Fruit fly (Drosophila melanogaster) whole organism, pupa: ENCODE data around the gene Pxd.

Source experiments
- CG10348 ChIP-seq: fragments of 200-800 bp; sonication (Bioruptor generic); IDR thresholded peaks from 2 replicates; pipeline ENCODE4 v1.3.6; 2022; ENCODE audit warnings: missing biosample characterization, missing genetic modification characterization
- CG12605 ChIP-seq: fragments of 200-800 bp; sonication (Bioruptor generic); IDR thresholded peaks from 2 replicates; pipeline ENCODE4 v1.3.6; 2022; ENCODE audit warnings: missing biosample characterization, missing genetic modification characterization
- CG13204 ChIP-seq: fragments of 200-800 bp; sonication (Bioruptor generic); optimal IDR thresholded peaks from 2 replicates; lab custom pipeline; 2018; ENCODE audit warnings: missing biosample characterization, mild to moderate bottlenecking, missing genetic modification characterization, moderate library complexity
- CG14655 ChIP-seq: fragments of 200-800 bp; sonication (Bioruptor generic); optimal IDR thresholded peaks from 3 replicates; lab custom pipeline; 2017; ENCODE audit warnings: mild to moderate bottlenecking, missing biosample characterization, missing genetic modification reagents, missing genetic modification characterization
- CG15710 ChIP-seq: fragments of 200-800 bp; sonication (Bioruptor generic); optimal IDR thresholded peaks from 2 replicates; lab custom pipeline; 2018; ENCODE audit warnings: missing biosample characterization, mild to moderate bottlenecking, missing genetic modification characterization, moderate library complexity
- CG17806 ChIP-seq: fragments of 200-800 bp; sonication (Bioruptor generic); optimal IDR thresholded peaks from 2 replicates; lab custom pipeline; 2018; ENCODE audit warnings: missing biosample characterization, mild to moderate bottlenecking, missing genetic modification characterization, moderate library complexity
- CG32121 ChIP-seq: fragments of 200-800 bp; sonication (Bioruptor generic); IDR thresholded peaks from 2 replicates; pipeline ENCODE4 v1.3.6; 2022; ENCODE audit warnings: missing biosample characterization, missing genetic modification characterization
- CG34367 ChIP-seq: fragments of 200-800 bp; sonication (Bioruptor generic); optimal IDR thresholded peaks from 2 replicates; lab custom pipeline; 2018; ENCODE audit warnings: missing biosample characterization, mild to moderate bottlenecking, missing genetic modification characterization
- CG4496 ChIP-seq: fragments of 200-800 bp; sonication (Bioruptor generic); IDR thresholded peaks from 3 replicates; pipeline ENCODE4 v1.3.6; 2022; ENCODE audit warnings: missing biosample characterization, missing genetic modification characterization
- CG8159 ChIP-seq: fragments of 200-800 bp; sonication (Bioruptor generic); optimal IDR thresholded peaks from 3 replicates; lab custom pipeline; 2018; ENCODE audit warnings: missing biosample characterization, mild to moderate bottlenecking, missing genetic modification characterization, moderate library complexity
- CG8301 ChIP-seq: fragments of 200-800 bp; sonication (Bioruptor generic); optimal IDR thresholded peaks from 2 replicates; lab custom pipeline; 2018; ENCODE audit warnings: missing biosample characterization, mild to moderate bottlenecking, missing genetic modification characterization
- CG9948 ChIP-seq: fragments of 200-800 bp; sonication (Bioruptor generic); optimal IDR thresholded peaks from 2 replicates; lab custom pipeline; 2018; ENCODE audit warnings: missing biosample characterization, mild to moderate bottlenecking, missing genetic modification characterization, moderate library complexity
- D1 ChIP-seq: fragments of 200-800 bp; sonication (Bioruptor generic); optimal IDR thresholded peaks from 2 replicates; lab custom pipeline; 2018; ENCODE audit warnings: missing biosample characterization, mild to moderate bottlenecking, missing genetic modification characterization, moderate library complexity
- EcR ChIP-seq: fragments of 200-800 bp; sonication (Bioruptor generic); optimal IDR thresholded peaks from 3 replicates; lab custom pipeline; 2019; ENCODE audit warnings: missing biosample characterization, missing genetic modification characterization, mild to moderate bottlenecking, moderate library complexity, missing genetic modification reagents
- Ets98B ChIP-seq: fragments of 200-800 bp; sonication (Bioruptor generic); IDR thresholded peaks from 2 replicates; pipeline ENCODE4 v1.3.6; 2022; ENCODE audit warnings: missing biosample characterization, missing genetic modification characterization
- Pif1A ChIP-seq: fragments of 200-800 bp; sonication (Bioruptor generic); optimal IDR thresholded peaks from 3 replicates; lab custom pipeline; 2016; ENCODE audit warnings: missing biosample characterization, missing genetic modification characterization
- Pif1B ChIP-seq: fragments of 200-800 bp; sonication (Bioruptor generic); optimal IDR thresholded peaks from 3 replicates; lab custom pipeline; 2016; ENCODE audit warnings: missing biosample characterization, missing genetic modification characterization
- Snoo ChIP-seq: fragments of 200-800 bp; sonication (Bioruptor generic); optimal IDR thresholded peaks from 3 replicates; lab custom pipeline; 2017; ENCODE audit warnings: missing biosample characterization, mild to moderate bottlenecking, missing genetic modification characterization, inconsistent platforms
- fd96Ca ChIP-seq: fragments of 200-800 bp; sonication (Bioruptor generic); IDR thresholded peaks from 3 replicates; pipeline ENCODE4 v1.3.6; 2022; ENCODE audit warnings: missing biosample characterization, missing genetic modification characterization
- gl ChIP-seq: fragments of 200-800 bp; sonication (Bioruptor generic); optimal IDR thresholded peaks from 2 replicates; lab custom pipeline; 2018; ENCODE audit warnings: missing biosample characterization, mild to moderate bottlenecking, missing genetic modification characterization
- rn ChIP-seq: fragments of 200-800 bp; sonication (Bioruptor generic); IDR thresholded peaks from 2 replicates; pipeline ENCODE4 v1.3.6; 2022; ENCODE audit warnings: missing biosample characterization, missing genetic modification characterization

Gene Pxd

DNA sequence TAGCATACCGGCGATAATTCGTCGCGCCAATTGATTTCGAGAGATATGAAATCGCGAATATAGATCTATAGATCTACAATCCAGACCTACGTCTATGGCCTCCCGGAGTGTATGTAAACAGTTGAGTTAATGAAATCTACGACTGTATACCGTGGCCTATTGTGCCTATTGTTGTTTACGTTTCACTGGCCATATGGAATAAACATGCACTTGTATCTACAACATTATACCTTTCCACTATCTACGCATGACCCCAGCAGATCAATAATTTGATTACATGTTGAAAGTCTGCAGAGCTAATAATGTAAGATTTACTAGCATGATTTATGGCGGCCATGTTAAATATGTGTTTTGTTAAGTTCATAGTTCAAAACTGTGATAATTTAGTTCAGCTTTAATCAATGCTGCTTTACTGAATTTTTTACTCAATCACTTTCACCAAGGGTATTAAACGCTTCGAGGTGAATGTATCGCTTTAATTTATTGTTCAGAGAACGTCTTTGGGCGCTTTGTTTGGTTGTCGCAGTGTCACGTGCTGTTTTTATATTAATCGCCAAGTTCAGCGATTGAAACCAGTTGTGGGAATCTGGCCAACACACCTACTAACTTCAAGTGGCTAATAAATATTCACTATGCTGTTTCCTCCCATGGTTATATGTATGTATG lies 33.3 kb upstream of the Pxd start:
- TF ChIP-seq D1 (tag; lab: Kevin White, UChicago), result no peak

DNA sequence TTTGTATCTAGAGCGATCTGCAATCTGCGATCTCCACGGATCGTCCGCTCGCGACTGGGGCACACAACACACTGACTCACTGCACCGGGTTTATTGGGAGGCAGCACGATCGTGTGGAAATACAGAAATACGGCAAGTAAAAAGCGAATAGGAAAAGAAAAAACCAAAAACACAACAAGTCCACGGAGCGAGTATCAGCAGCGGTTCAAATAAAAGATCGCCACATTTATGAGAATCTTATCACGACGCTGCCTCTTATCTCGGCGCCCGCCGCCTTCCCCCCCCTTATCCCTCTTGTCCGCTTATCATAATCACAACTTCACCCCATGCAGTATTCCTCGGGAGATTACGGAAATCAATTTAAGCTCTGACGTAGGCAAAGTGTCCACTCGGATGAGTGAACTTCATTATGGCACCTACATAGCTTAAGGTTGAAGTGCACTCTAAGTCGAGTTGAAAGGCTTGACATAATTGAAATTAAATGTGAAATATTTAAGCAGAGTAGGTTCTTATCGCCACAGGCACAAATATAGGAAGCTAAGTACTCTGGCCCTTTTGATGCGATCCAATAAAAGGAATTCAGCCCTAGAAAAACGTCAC lies 32.2 kb upstream of the Pxd start, which contains the start of gene AhcyL2:
TSS of gene AhcyL2 (minus strand) at position 51 of the 600 bp plus-strand sequence.
- TF ChIP-seq Pif1B (GFP tag; lab: Kevin White, UChicago) (no peak), EcR (GFP tag; lab: Kevin White, UChicago) (peak; percentile 71), CG17806 (tag; lab: Kevin White, UChicago) (no peak), CG14655 (GFP tag; lab: Kevin White, UChicago) (no peak), rn (GFP tag; lab: Robert Waterston, UW) (no peak), gl (tag; lab: Kevin White, UChicago) (no peak)

DNA sequence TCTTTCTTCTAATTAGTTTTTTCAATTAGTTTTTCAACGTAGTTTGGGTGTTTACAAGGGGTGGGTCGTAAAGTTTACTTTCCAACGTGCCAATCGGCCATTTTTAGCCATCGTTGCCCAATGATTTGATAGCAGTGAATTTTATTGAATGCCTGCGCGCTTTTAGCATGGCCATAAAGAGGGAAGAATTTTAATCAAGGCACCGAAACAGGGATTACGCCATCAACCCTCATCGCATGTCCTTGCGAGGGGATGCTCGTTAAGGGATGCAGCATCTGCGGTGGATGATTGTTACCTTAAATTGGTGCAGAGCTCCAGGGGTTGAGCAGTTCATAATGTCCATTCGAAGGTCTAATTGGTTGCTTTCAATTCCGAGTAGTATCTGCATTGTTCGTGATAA lies 31.4 kb upstream of the Pxd start:
- TF ChIP-seq Pif1A (GFP tag; lab: Kevin White, UChicago), result no peak
- TF ChIP-seq Pif1B (GFP tag; lab: Kevin White, UChicago), result no peak
- no peak for TF ChIP-seq EcR (GFP tag; lab: Kevin White, UChicago)
- no peak for TF ChIP-seq CG8159 (tag; lab: Kevin White, UChicago)
- no peak for TF ChIP-seq CG8301 (tag; lab: Kevin White, UChicago)
- no peak for TF ChIP-seq CG32121 (GFP tag; lab: Robert Waterston, UW)
- TF ChIP-seq CG14655 (GFP tag; lab: Kevin White, UChicago), result no peak
- TF ChIP-seq CG13204 (GFP tag; lab: Kevin White, UChicago), result no peak
- no peak for TF ChIP-seq D1 (tag; lab: Kevin White, UChicago)
- TF ChIP-seq CG12605 (GFP tag; lab: Robert Waterston, UW), result no peak
- no peak for TF ChIP-seq CG9948
- no peak for TF ChIP-seq CG17806 (tag; lab: Kevin White, UChicago)
- no peak for TF ChIP-seq fd96Ca (GFP tag; lab: Robert Waterston, UW)
- TF ChIP-seq rn (GFP tag; lab: Robert Waterston, UW), result no peak
- no peak for TF ChIP-seq CG15710 (tag; lab: Kevin White, UChicago)
- no peak for TF ChIP-seq Ets98B (GFP tag; lab: Robert Waterston, UW)
- TF ChIP-seq CG10348 (GFP tag; lab: Robert Waterston, UW), result no peak
- TF ChIP-seq Snoo, result no peak

DNA sequence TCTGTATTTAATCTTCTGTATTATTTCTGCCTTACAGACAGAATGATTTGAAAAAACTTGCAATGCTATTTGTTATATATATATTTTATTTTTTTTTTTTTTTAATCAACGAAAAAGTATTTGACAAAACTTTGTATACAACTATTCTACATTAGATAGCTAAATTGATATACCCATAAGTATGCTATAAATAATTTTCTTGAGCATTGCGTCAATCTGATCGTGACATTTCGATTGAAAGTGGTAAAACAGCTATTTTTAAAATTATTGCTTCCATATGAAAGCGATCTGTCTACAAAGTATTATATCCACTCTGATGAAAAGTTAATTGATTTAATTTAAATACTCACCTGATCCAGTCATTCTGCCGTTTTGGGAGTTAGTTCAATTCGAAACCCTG lies 30.2 kb upstream of the Pxd start:
- TF ChIP-seq Snoo, result no peak
- TF ChIP-seq CG32121 (GFP tag; lab: Robert Waterston, UW), result no peak
- no peak for TF ChIP-seq CG8301 (tag; lab: Kevin White, UChicago)
- TF ChIP-seq CG8159 (tag; lab: Kevin White, UChicago), result no peak

DNA sequence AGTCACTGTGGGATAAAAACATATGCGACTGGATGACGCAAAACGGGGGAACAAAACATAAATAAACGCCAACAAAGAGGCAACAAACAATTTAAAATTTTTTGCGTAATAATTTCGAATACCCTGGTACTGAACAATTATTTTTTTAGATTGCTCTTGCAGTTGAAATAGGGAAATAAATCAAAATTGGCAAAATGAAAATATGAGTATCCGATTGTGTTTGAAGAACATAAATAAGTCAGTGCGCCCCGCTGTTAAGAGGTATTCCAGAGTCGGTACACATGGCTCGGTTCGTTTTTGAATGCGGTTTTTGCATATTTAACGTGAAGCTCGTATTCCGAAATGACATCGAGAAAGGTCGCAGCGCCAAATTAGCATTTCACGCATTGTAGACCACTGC lies 28.8 kb upstream of the Pxd start:
- TF ChIP-seq D1 (tag; lab: Kevin White, UChicago) (no peak), CG8159 (tag; lab: Kevin White, UChicago) (no peak), CG34367 (tag; lab: Kevin White, UChicago) (no peak), Snoo (no peak)

DNA sequence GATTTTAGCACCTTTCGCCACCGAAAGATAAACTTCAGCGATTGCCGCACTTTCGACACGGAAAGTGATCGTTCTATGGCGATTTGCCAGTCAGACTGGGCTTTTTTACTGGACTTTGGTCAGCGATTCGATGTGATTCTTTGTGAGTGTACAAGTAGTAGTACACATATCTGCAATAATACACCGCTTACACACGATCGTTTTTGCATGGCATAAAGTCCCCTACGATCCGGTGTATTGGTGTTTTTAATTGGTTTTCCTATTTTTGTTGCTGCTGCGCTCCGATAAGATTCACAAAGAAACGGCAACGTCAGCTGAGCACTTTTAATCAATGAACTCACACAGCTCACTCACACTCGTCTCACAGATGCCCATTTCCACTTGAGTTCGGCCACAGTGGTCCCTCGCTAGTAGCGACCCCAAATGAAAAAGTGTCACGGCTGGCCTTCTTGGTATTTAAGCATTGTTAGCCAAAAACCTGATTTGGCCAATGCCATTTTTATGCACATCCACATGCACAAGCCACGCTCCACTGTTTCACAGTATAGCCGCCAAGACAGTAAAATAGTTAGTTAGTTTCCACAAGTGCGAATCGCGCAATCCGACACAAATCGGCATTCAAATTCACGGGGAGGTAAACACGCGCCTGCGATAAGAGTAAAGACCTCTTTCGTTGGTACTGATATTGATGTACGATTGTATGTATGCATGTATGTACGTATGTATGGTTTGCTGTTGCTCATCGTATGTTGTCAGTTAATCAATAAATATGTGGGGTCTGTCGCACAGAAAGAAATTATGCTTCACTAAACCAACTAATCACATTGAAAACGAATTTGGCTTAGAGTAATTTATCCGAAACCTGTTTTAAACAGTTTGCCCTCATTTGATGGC lies 27.9 kb upstream of the Pxd start:
- TF ChIP-seq Pif1A (GFP tag; lab: Kevin White, UChicago) (peak; percentile 90), CG14655 (GFP tag; lab: Kevin White, UChicago) (peak; percentile 87), CG15710 (tag; lab: Kevin White, UChicago) (peak; percentile 89), rn (GFP tag; lab: Robert Waterston, UW) (peak; percentile 89), EcR (GFP tag; lab: Kevin White, UChicago) (peak; percentile 81), Snoo (peak; percentile 90), CG9948 (peak; percentile 82), CG34367 (tag; lab: Kevin White, UChicago) (peak; percentile 77), fd96Ca (GFP tag; lab: Robert Waterston, UW) (peak; percentile 98), CG8159 (tag; lab: Kevin White, UChicago) (peak; percentile 82), gl (tag; lab: Kevin White, UChicago) (peak; percentile 36), CG17806 (tag; lab: Kevin White, UChicago) (peak; percentile 79), Pif1B (GFP tag; lab: Kevin White, UChicago) (peak; percentile 88), CG10348 (GFP tag; lab: Robert Waterston, UW) (peak; percentile 97), CG32121 (GFP tag; lab: Robert Waterston, UW) (peak; percentile 96), CG13204 (GFP tag; lab: Kevin White, UChicago) (peak; percentile 58), CG12605 (GFP tag; lab: Robert Waterston, UW) (peak; percentile 93), CG8301 (tag; lab: Kevin White, UChicago) (peak; percentile 84), D1 (tag; lab: Kevin White, UChicago) (no peak), Ets98B (GFP tag; lab: Robert Waterston, UW) (peak; percentile 98), CG4496 (GFP tag; lab: Robert Waterston, UW) (peak; percentile 98)
